Fruit fly (Drosophila melanogaster): Measurements from ENCODE around the gene CG44385.

- TF ChIP-seq Hr4 (GFP tag; optimal IDR thresholded peaks at IDR 0.05) (no peak), CG3032 (tag; optimal IDR thresholded peaks at IDR 0.05) (no peak), vri (GFP tag; optimal IDR thresholded peaks at IDR 0.05) (no peak), CG16779 (tag; optimal IDR thresholded peaks at IDR 0.05) (no peak), CG7368 (GFP tag; optimal IDR thresholded peaks at IDR 0.05) (no peak), Ets21C (GFP tag; optimal IDR thresholded peaks at IDR 0.05) (no peak), ss (GFP tag; optimal IDR thresholded peaks at IDR 0.05) (no peak), CG10669 (GFP tag; optimal IDR thresholded peaks at IDR 0.05) (no peak), Sox102F (GFP tag; optimal IDR thresholded peaks at IDR 0.05) (no peak), Lpt (GFP tag; optimal IDR thresholded peaks at IDR 0.05) (no peak), Eip75B (GFP tag; optimal IDR thresholded peaks at IDR 0.05) (no peak), lz (GFP tag; optimal IDR thresholded peaks at IDR 0.05) (no peak), OdsH (GFP tag; optimal IDR thresholded peaks at IDR 0.05) (no peak), Met (GFP tag; optimal IDR thresholded peaks at IDR 0.05) (no peak)
Measured at dm6 chrX:11081834-11082233, 50.4 kb downstream of the CG44385 start.
